Worm (Caenorhabditis elegans) whole organism, L4 larva: ENCODE results near the gene F46H5.3.

Experiments
- F10B5.3 ChIP-seq: sonication (generic microtip); optimal IDR thresholded peaks from 2 replicates; lab custom pipeline; 2016; ENCODE audit warnings: mild to moderate bottlenecking, missing genetic modification characterization, missing compliant biosample characterization
- Y75B8A.6 ChIP-seq: fragments of 200-800 bp; sonication (Bioruptor generic); IDR thresholded peaks from 2 replicates; pipeline ENCODE4 v1.3.6; 2022; ENCODE audit warnings: missing genetic modification reagents, missing genetic modification characterization, missing compliant biosample characterization
- ZK337.2 ChIP-seq: fragments of 200-800 bp; sonication (Bioruptor generic); IDR thresholded peaks from 2 replicates; pipeline ENCODE4 v1.3.6; 2022; ENCODE audit warnings: missing genetic modification reagents, missing genetic modification characterization, missing compliant biosample characterization
- arid-1 ChIP-seq: fragments of 200-800 bp; sonication (Bioruptor generic); conservative IDR thresholded peaks from 2 replicates; pipeline ENCODE4 v1.3.6; 2022; ENCODE audit warnings: missing genetic modification reagents, missing genetic modification characterization, missing compliant biosample characterization
- ceh-20 ChIP-seq: fragments of 200-800 bp; sonication (Bioruptor generic); IDR thresholded peaks from 2 replicates; pipeline ENCODE4 v1.3.6; 2022; ENCODE audit warnings: missing genetic modification reagents, missing genetic modification characterization, missing compliant biosample characterization
- ceh-28 ChIP-seq: fragments of 150-350 bp; optimal IDR thresholded peaks from 2 replicates; lab custom pipeline; 2014; ENCODE audit warnings: missing biosample characterization, missing genetic modification reagents, missing genetic modification characterization
- ces-1 ChIP-seq: fragments of 150-350 bp; sonication (generic microtip); optimal IDR thresholded peaks from 4 replicates; lab custom pipeline; 2014; ENCODE audit warnings: missing biosample characterization, missing genetic modification reagents, missing genetic modification characterization
- cey-2 ChIP-seq: sonication (generic microtip); optimal IDR thresholded peaks from 3 replicates; lab custom pipeline; 2017; ENCODE audit warnings: missing genetic modification characterization, mild to moderate bottlenecking, missing compliant biosample characterization, antibody characterized with exemption, borderline replicate concordance; ENCODE audit not compliant: insufficient read depth
- ctbp-1 ChIP-seq: fragments of 200-800 bp; sonication (Bioruptor generic); IDR thresholded peaks from 2 replicates; pipeline ENCODE4 v1.3.6; 2022; ENCODE audit warnings: missing genetic modification reagents, missing genetic modification characterization, missing compliant biosample characterization
- dmd-6 ChIP-seq: fragments of 200-800 bp; sonication (Bioruptor generic); IDR thresholded peaks from 2 replicates; pipeline ENCODE4 v1.3.6; 2022; ENCODE audit warnings: missing genetic modification reagents, missing genetic modification characterization, missing compliant biosample characterization
- dmd-9 ChIP-seq: fragments of 200-800 bp; sonication (Bioruptor generic); IDR thresholded peaks from 2 replicates; pipeline ENCODE4 v1.3.6; 2022; ENCODE audit warnings: missing genetic modification reagents, missing genetic modification characterization, missing compliant biosample characterization
- dpl-1 ChIP-seq: fragments of 150-350 bp; optimal IDR thresholded peaks from 2 replicates; lab custom pipeline; 2014; ENCODE audit warnings: missing biosample characterization, missing genetic modification reagents, missing genetic modification characterization
- duxl-1 ChIP-seq: sonication (generic microtip); optimal IDR thresholded peaks from 2 replicates; lab custom pipeline; 2016; ENCODE audit warnings: mild to moderate bottlenecking, missing genetic modification characterization, moderate library complexity, missing compliant biosample characterization; ENCODE audit not compliant: poor library complexity
- egl-43 ChIP-seq: fragments of 200-800 bp; sonication (Bioruptor generic); IDR thresholded peaks from 2 replicates; pipeline ENCODE4 v1.3.6; 2022; ENCODE audit warnings: missing genetic modification reagents, missing genetic modification characterization, missing compliant biosample characterization
- fos-1 ChIP-seq: fragments of 150-350 bp; optimal IDR thresholded peaks from 2 replicates; lab custom pipeline; 2014; ENCODE audit warnings: missing biosample characterization, missing genetic modification characterization
- hif-1 ChIP-seq, 2 experiments: sonication (generic microtip); optimal IDR thresholded peaks; 2 replicates each; lab custom pipeline; 2016 to 2017; ENCODE audit warnings: missing compliant biosample characterization in 2 of 2, missing genetic modification characterization in 2 of 2, missing genetic modification reagents in 2 of 2, missing genotype in 2 of 2, mild to moderate bottlenecking in 1 of 2
- hlh-30 ChIP-seq: sonication (generic microtip); optimal IDR thresholded peaks from 2 replicates; lab custom pipeline; 2017; ENCODE audit warnings: antibody characterized with exemption, mild to moderate bottlenecking, missing genetic modification characterization, missing compliant biosample characterization; ENCODE audit not compliant: insufficient read depth
- lin-15B ChIP-seq: fragments of 150-350 bp; sonication (generic microtip); optimal IDR thresholded peaks from 3 replicates; lab custom pipeline; 2014; ENCODE audit warnings: missing biosample characterization, missing genetic modification characterization
- mdl-1 ChIP-seq, 2 experiments: fragments of 150-350 bp in 1 of 2; sonication (generic microtip) in 1 of 2; optimal IDR thresholded peaks; 2 replicates each; lab custom pipeline; 2014 to 2017; ENCODE audit warnings: missing biosample characterization in 2 of 2, missing genetic modification characterization in 2 of 2
- mes-2 ChIP-seq: sonication (generic microtip); optimal IDR thresholded peaks from 2 replicates; lab custom pipeline; 2016; ENCODE audit warnings: missing genotype, mild to moderate bottlenecking, missing genetic modification characterization, missing compliant biosample characterization; ENCODE audit not compliant: poor library complexity, severe bottlenecking
- mxl-2 ChIP-seq: fragments of 200-800 bp; sonication (Bioruptor generic); conservative IDR thresholded peaks from 2 replicates; pipeline ENCODE4 v1.3.6; 2022; ENCODE audit warnings: missing genetic modification reagents, missing genetic modification characterization, missing compliant biosample characterization
- mxl-3 ChIP-seq: fragments of 200-800 bp; sonication (Bioruptor generic); optimal IDR thresholded peaks from 2 replicates; lab custom pipeline; 2018; ENCODE audit warnings: mild to moderate bottlenecking, missing genetic modification characterization, missing compliant biosample characterization
- nhr-111 ChIP-seq: fragments of 200-800 bp; sonication (Bioruptor generic); optimal IDR thresholded peaks from 2 replicates; lab custom pipeline; 2018; ENCODE audit warnings: mild to moderate bottlenecking, missing genetic modification characterization, missing compliant biosample characterization
- nhr-48 ChIP-seq: sonication (generic microtip); optimal IDR thresholded peaks from 2 replicates; lab custom pipeline; 2016; ENCODE audit warnings: mild to moderate bottlenecking, missing genetic modification characterization, missing compliant biosample characterization
- nhr-76 ChIP-seq: fragments of 150-350 bp; optimal IDR thresholded peaks from 2 replicates; lab custom pipeline; 2014; ENCODE audit warnings: missing biosample characterization, missing genetic modification characterization
- php-3 ChIP-seq: fragments of 200-800 bp; sonication (Bioruptor generic); IDR thresholded peaks from 2 replicates; pipeline ENCODE4 v1.3.6; 2022; ENCODE audit warnings: missing genetic modification reagents, missing genetic modification characterization, missing compliant biosample characterization
- pqm-1 ChIP-seq: sonication (generic microtip); optimal IDR thresholded peaks from 2 replicates; lab custom pipeline; 2017; ENCODE audit warnings: missing biosample characterization, missing genetic modification characterization
- set-16 ChIP-seq: fragments of 200-800 bp; sonication (Bioruptor generic); IDR thresholded peaks from 2 replicates; pipeline ENCODE4 v1.3.6; 2022; ENCODE audit warnings: missing genetic modification reagents, missing genetic modification characterization, missing compliant biosample characterization
- snpc-4 ChIP-seq: fragments of 150-350 bp; optimal IDR thresholded peaks from 2 replicates; lab custom pipeline; 2014; ENCODE audit warnings: missing biosample characterization, missing genetic modification characterization
- tra-1 ChIP-seq: fragments of 200-800 bp; sonication (Bioruptor generic); IDR thresholded peaks from 2 replicates; pipeline ENCODE4 v1.3.6; 2022; ENCODE audit warnings: missing genetic modification reagents, missing genetic modification characterization, missing compliant biosample characterization
- unc-130 ChIP-seq: sonication (generic microtip); optimal IDR thresholded peaks from 2 replicates; lab custom pipeline; 2016; ENCODE audit warnings: missing genetic modification reagents, missing genetic modification characterization, missing compliant biosample characterization
- ztf-11 ChIP-seq: fragments of 150-350 bp; optimal IDR thresholded peaks from 2 replicates; lab custom pipeline; 2014; ENCODE audit warnings: missing biosample characterization, missing genetic modification characterization
- ztf-7 ChIP-seq: fragments of 150-350 bp; optimal IDR thresholded peaks from 2 replicates; lab custom pipeline; 2014; ENCODE audit warnings: missing biosample characterization, missing genetic modification characterization

The F46H5.3 gene

DNA sequence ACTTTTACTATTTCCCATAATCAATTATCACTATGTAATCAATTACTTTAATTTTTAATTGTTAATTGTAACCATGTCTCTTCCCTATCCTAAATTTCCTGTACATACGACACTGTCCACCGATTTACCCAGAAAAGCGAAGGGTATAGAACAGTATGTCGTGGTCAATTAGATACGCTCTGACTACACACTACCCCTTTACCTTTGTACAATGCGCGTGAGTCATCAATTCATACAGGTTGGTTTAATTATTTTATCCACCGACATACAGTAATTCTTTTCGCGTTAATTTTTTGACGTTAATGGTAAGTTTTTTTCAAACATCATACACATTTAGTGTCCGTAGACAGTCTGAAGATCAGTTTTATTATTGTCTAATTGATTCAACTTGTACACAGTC is 56.8 kb downstream of the F46H5.3 start (continued):
- TF ChIP-seq tra-1 (GFP tag; lab: Robert Waterston, UW) = no peak; the same call in 1 of the 2 replicates
- TF ChIP-seq dmd-9 (GFP tag; lab: Robert Waterston, UW) = no peak
- TF ChIP-seq F10B5.3 (tag; lab: Kevin White, UChicago) = peak; percentile 66
- peak; percentile 87 for TF ChIP-seq hlh-30
- TF ChIP-seq lin-15B = no peak
- 0 out of 2 replicates have a peak, but pooled peaks have one; percentile 53 for TF ChIP-seq mxl-2 (GFP tag; lab: Robert Waterston, UW)
- no peak for TF ChIP-seq nhr-111 (GFP tag; lab: Kevin White, UChicago)
- peak; percentile 12 for TF ChIP-seq ces-1
- peak; percentile 18 to 80 for TF ChIP-seq mdl-1 (tag; optimal IDR thresholded peaks at IDR 0.05; lab: Kevin White, UChicago)
- no peak for TF ChIP-seq mes-2 (tag; lab: Kevin White, UChicago)
- TF ChIP-seq egl-43 (GFP tag; lab: Robert Waterston, UW) = no peak
- TF ChIP-seq hif-1 (tag; optimal IDR thresholded peaks at IDR 0.05; lab: Kevin White, UChicago) = peak in 1 of 2 experiments; percentile 51
- peak; percentile 83 for TF ChIP-seq ceh-20 (GFP tag; lab: Robert Waterston, UW)
- TF ChIP-seq set-16 = no peak
- peak; percentile 90 for TF ChIP-seq mxl-3 (GFP tag; lab: Kevin White, UChicago)
- no peak for TF ChIP-seq Y75B8A.6 (GFP tag; lab: Robert Waterston, UW)
- TF ChIP-seq nhr-76 = peak; percentile 68
- peak; percentile 38 for TF ChIP-seq ceh-28 (tag; lab: Kevin White, UChicago)
- TF ChIP-seq cey-2 (tag; lab: Kevin White, UChicago) = no peak
- TF ChIP-seq ztf-11 (tag; lab: Kevin White, UChicago) = no peak
- TF ChIP-seq arid-1 (GFP tag; lab: Robert Waterston, UW) = no peak
- TF ChIP-seq php-3 (GFP tag; lab: Robert Waterston, UW) = peak; percentile 89
- peak; percentile 83 for TF ChIP-seq nhr-48 (tag; lab: Kevin White, UChicago)
- TF ChIP-seq duxl-1 = peak; percentile 97
- TF ChIP-seq snpc-4 = no peak
- peak; percentile 60 for TF ChIP-seq fos-1 (tag; lab: Kevin White, UChicago)
- TF ChIP-seq ztf-7 (tag; lab: Kevin White, UChicago) = peak; percentile 92
- no peak for TF ChIP-seq unc-130
- peak; percentile 41 for TF ChIP-seq pqm-1 (tag; lab: Kevin White, UChicago)
- peak; percentile 89 for TF ChIP-seq dmd-6 (GFP tag; lab: Robert Waterston, UW)
- no peak for TF ChIP-seq ZK337.2 (GFP tag; lab: Robert Waterston, UW)
- no peak for TF ChIP-seq ctbp-1 (GFP tag; lab: Robert Waterston, UW)
- TF ChIP-seq dpl-1 (GFP tag; lab: Kevin White, UChicago) = peak; percentile 66
